Worm (Caenorhabditis elegans): Measurements from ENCODE around the gene sgt-1.
"Not testable (repeated sequence)": the region's sequence is repeated elsewhere in the genome, so short reads cannot be mapped to it uniquely, and the experiment has no call there.

ce11 chrII:4932727-4933126 lies 29.1 kb upstream of the sgt-1 start, which contains the start of gene msp-152:
- TF ChIP-seq nhr-11 (tag; optimal IDR thresholded peaks at IDR 0.05); egl-27 (tag; optimal IDR thresholded peaks at IDR 0.05); skn-1 (tag; optimal IDR thresholded peaks at IDR 0.05); aly-2 (tag; optimal IDR thresholded peaks at IDR 0.05); lin-11 (tag; optimal IDR thresholded peaks at IDR 0.05); nhr-10 (tag; optimal IDR thresholded peaks at IDR 0.05); ztf-4 (tag; optimal IDR thresholded peaks at IDR 0.05); lin-13 (GFP tag; optimal IDR thresholded peaks at IDR 0.05); ama-1 (optimal IDR thresholded peaks at IDR 0.05); nhr-237 (tag; optimal IDR thresholded peaks at IDR 0.05); snpc-4 (tag; optimal IDR thresholded peaks at IDR 0.05); ceh-82 (tag; optimal IDR thresholded peaks at IDR 0.05): not testable (repeated sequence)

Measured in whole organism, L2 larva.